Worm (Caenorhabditis elegans) whole organism, L4 larva: ENCODE measurements around the gene srbc-23.

ENCODE experiments used
- F37D6.2 ChIP-seq: sonication (generic microtip); optimal IDR thresholded peaks from 2 replicates; lab custom pipeline; 2016; ENCODE audit warnings: mild to moderate bottlenecking, missing genetic modification characterization, missing compliant biosample characterization
- F44E2.7 ChIP-seq: fragments of 200-800 bp; sonication (Bioruptor generic); IDR thresholded peaks from 2 replicates; pipeline ENCODE4 v2.1.2; 2022; ENCODE audit warnings: missing genetic modification characterization, missing compliant biosample characterization
- F49E8.2 ChIP-seq: sonication (generic microtip); optimal IDR thresholded peaks from 2 replicates; lab custom pipeline; 2016; ENCODE audit warnings: missing compliant biosample characterization, mild to moderate bottlenecking, missing genetic modification characterization, borderline replicate concordance
- R02D3.7 ChIP-seq: fragments of 150-350 bp; sonication (generic microtip); optimal IDR thresholded peaks from 3 replicates; lab custom pipeline; 2014; ENCODE audit warnings: missing biosample characterization, missing genetic modification characterization
- Y105C5A.15 ChIP-seq: fragments of 200-800 bp; sonication (Bioruptor generic); IDR thresholded peaks from 2 replicates; pipeline ENCODE4 v1.3.6; 2022; ENCODE audit warnings: missing genetic modification characterization, missing compliant biosample characterization
- Y48G9A.11 ChIP-seq: fragments of 200-800 bp; sonication (Bioruptor generic); IDR thresholded peaks from 2 replicates; pipeline ENCODE4 v1.3.6; 2022; ENCODE audit warnings: missing genetic modification reagents, missing genetic modification characterization, missing compliant biosample characterization
- aha-1 ChIP-seq: fragments of 150-350 bp; peaks from one replicate; lab custom pipeline; 2014; ENCODE audit warnings: missing biosample characterization, missing genetic modification characterization
- arid-1 ChIP-seq: fragments of 200-800 bp; sonication (Bioruptor generic); conservative IDR thresholded peaks from 2 replicates; pipeline ENCODE4 v1.3.6; 2022; ENCODE audit warnings: missing genetic modification reagents, missing genetic modification characterization, missing compliant biosample characterization
- ceh-44 ChIP-seq: fragments of 200-800 bp; sonication (Bioruptor generic); IDR thresholded peaks from 2 replicates; pipeline ENCODE4 v1.3.6; 2022; ENCODE audit warnings: missing genetic modification reagents, missing genetic modification characterization, missing compliant biosample characterization
- ceh-62 ChIP-seq: sonication (generic microtip); optimal IDR thresholded peaks from 2 replicates; lab custom pipeline; 2017; ENCODE audit warnings: missing biosample characterization, missing genetic modification characterization
- daf-19 ChIP-seq: fragments of 200-800 bp; sonication (Bioruptor generic); conservative IDR thresholded peaks from 2 replicates; pipeline ENCODE4 v1.3.6; 2022; ENCODE audit warnings: missing genetic modification characterization, missing compliant biosample characterization
- dmd-6 ChIP-seq: fragments of 200-800 bp; sonication (Bioruptor generic); IDR thresholded peaks from 2 replicates; pipeline ENCODE4 v1.3.6; 2022; ENCODE audit warnings: missing genetic modification reagents, missing genetic modification characterization, missing compliant biosample characterization
- egl-27 ChIP-seq: sonication (generic microtip); optimal IDR thresholded peaks from 3 replicates; lab custom pipeline; 2017; ENCODE audit warnings: missing biosample characterization, missing genetic modification reagents, missing genetic modification characterization
- fos-1 ChIP-seq: fragments of 150-350 bp; optimal IDR thresholded peaks from 2 replicates; lab custom pipeline; 2014; ENCODE audit warnings: missing biosample characterization, missing genetic modification characterization
- hlh-11 ChIP-seq: fragments of 200-800 bp; sonication (Bioruptor generic); optimal IDR thresholded peaks from 2 replicates; lab custom pipeline; 2018; ENCODE audit warnings: mild to moderate bottlenecking, missing genetic modification characterization, missing compliant biosample characterization
- jun-1 ChIP-seq: fragments of 150-350 bp; optimal IDR thresholded peaks from 2 replicates; lab custom pipeline; 2014; ENCODE audit warnings: missing biosample characterization, missing genetic modification reagents, missing genetic modification characterization
- lin-1 ChIP-seq: fragments of 200-800 bp; sonication (Bioruptor generic); IDR thresholded peaks from 2 replicates; pipeline ENCODE4 v1.3.6; 2022; ENCODE audit warnings: missing genetic modification reagents, missing genetic modification characterization, missing compliant biosample characterization
- lin-29 ChIP-seq: fragments of 200-800 bp; sonication (Bioruptor generic); IDR thresholded peaks from 2 replicates; pipeline ENCODE4 v1.3.6; 2022; ENCODE audit warnings: missing genetic modification reagents, missing genetic modification characterization, missing compliant biosample characterization
- lin-39 ChIP-seq: fragments of 150-350 bp; optimal IDR thresholded peaks from 2 replicates; lab custom pipeline; 2014; ENCODE audit warnings: missing biosample characterization, missing genetic modification reagents, missing genetic modification characterization
- madf-5 ChIP-seq, 2 experiments: fragments of 200-800 bp; sonication (Bioruptor generic); IDR thresholded peaks; 2 replicates each; pipeline ENCODE4 v1.3.6; 2022; ENCODE audit warnings: missing compliant biosample characterization in 2 of 2, missing genetic modification characterization in 2 of 2
- mdl-1 ChIP-seq, 2 experiments: fragments of 150-350 bp in 1 of 2; sonication (generic microtip) in 1 of 2; optimal IDR thresholded peaks; 2 replicates each; lab custom pipeline; 2014 to 2017; ENCODE audit warnings: missing biosample characterization in 2 of 2, missing genetic modification characterization in 2 of 2
- mep-1 ChIP-seq: fragments of 150-350 bp; sonication (generic microtip); optimal IDR thresholded peaks from 3 replicates; lab custom pipeline; 2014; ENCODE audit warnings: missing biosample characterization, missing genetic modification characterization
- mxl-3 ChIP-seq: fragments of 200-800 bp; sonication (Bioruptor generic); optimal IDR thresholded peaks from 2 replicates; lab custom pipeline; 2018; ENCODE audit warnings: mild to moderate bottlenecking, missing genetic modification characterization, missing compliant biosample characterization
- nhr-111 ChIP-seq: fragments of 200-800 bp; sonication (Bioruptor generic); optimal IDR thresholded peaks from 2 replicates; lab custom pipeline; 2018; ENCODE audit warnings: mild to moderate bottlenecking, missing genetic modification characterization, missing compliant biosample characterization
- nhr-28 ChIP-seq: fragments of 150-350 bp; optimal IDR thresholded peaks from 2 replicates; lab custom pipeline; 2014; ENCODE audit warnings: missing biosample characterization, missing genetic modification characterization
- nhr-42 ChIP-seq: fragments of 200-800 bp; sonication (Bioruptor generic); IDR thresholded peaks from 2 replicates; pipeline ENCODE4 v1.3.6; 2022; ENCODE audit warnings: missing genetic modification characterization, missing compliant biosample characterization
- nhr-48 ChIP-seq: sonication (generic microtip); optimal IDR thresholded peaks from 2 replicates; lab custom pipeline; 2016; ENCODE audit warnings: mild to moderate bottlenecking, missing genetic modification characterization, missing compliant biosample characterization
- nhr-6 ChIP-seq: fragments of 150-350 bp; optimal IDR thresholded peaks from 2 replicates; lab custom pipeline; 2014; ENCODE audit warnings: missing biosample characterization, missing genetic modification characterization
- nhr-77 ChIP-seq: fragments of 150-350 bp; optimal IDR thresholded peaks from 2 replicates; lab custom pipeline; 2014; ENCODE audit warnings: missing biosample characterization, missing genetic modification characterization
- pha-4 ChIP-seq, 2 experiments: fragments of 150-350 bp in 1 of 2; fragments of 200-800 bp in 1 of 2; sonication (Bioruptor generic) in 1 of 2; IDR thresholded peaks in 1 of 2; optimal IDR thresholded peaks in 1 of 2; 2 replicates each; pipeline versions ENCODE4 v1.3.6 to Lab custom; 2014 to 2022; ENCODE audit warnings: missing genetic modification characterization in 2 of 2, missing genetic modification reagents in 2 of 2, missing biosample characterization in 1 of 2, missing compliant biosample characterization in 1 of 2
- php-3 ChIP-seq: fragments of 200-800 bp; sonication (Bioruptor generic); IDR thresholded peaks from 2 replicates; pipeline ENCODE4 v1.3.6; 2022; ENCODE audit warnings: missing genetic modification reagents, missing genetic modification characterization, missing compliant biosample characterization
- snpc-1.2 ChIP-seq: fragments of 200-800 bp; sonication (Bioruptor generic); IDR thresholded peaks from 2 replicates; pipeline ENCODE4 v1.3.6; 2022; ENCODE audit warnings: missing genetic modification reagents, missing genetic modification characterization, missing compliant biosample characterization
- spr-1 ChIP-seq: sonication (generic microtip); optimal IDR thresholded peaks from 2 replicates; lab custom pipeline; 2016; ENCODE audit warnings: mild to moderate bottlenecking, missing genetic modification characterization, missing compliant biosample characterization
- tag-97 ChIP-seq: fragments of 200-800 bp; sonication (Bioruptor generic); IDR thresholded peaks from 2 replicates; pipeline ENCODE4 v1.3.6; 2022; ENCODE audit warnings: missing genetic modification characterization, missing compliant biosample characterization
- tra-1 ChIP-seq: fragments of 200-800 bp; sonication (Bioruptor generic); IDR thresholded peaks from 2 replicates; pipeline ENCODE4 v1.3.6; 2022; ENCODE audit warnings: missing genetic modification reagents, missing genetic modification characterization, missing compliant biosample characterization
- unc-39 ChIP-seq: sonication (generic microtip); optimal IDR thresholded peaks from 2 replicates; lab custom pipeline; 2017; ENCODE audit warnings: missing biosample characterization, missing genetic modification characterization
- zag-1 ChIP-seq: fragments of 150-350 bp; optimal IDR thresholded peaks from 2 replicates; lab custom pipeline; 2014; ENCODE audit warnings: missing biosample characterization, missing genetic modification characterization
- zfp-2 ChIP-seq: sonication (generic microtip); optimal IDR thresholded peaks from 2 replicates; lab custom pipeline; 2016; ENCODE audit warnings: mild to moderate bottlenecking, missing genetic modification characterization, missing compliant biosample characterization
- zip-11 ChIP-seq: fragments of 200-800 bp; sonication (Bioruptor generic); IDR thresholded peaks from 2 replicates; pipeline ENCODE4 v1.3.6; 2022; ENCODE audit warnings: missing genetic modification characterization, missing compliant biosample characterization
- zip-2 ChIP-seq: fragments of 150-350 bp; optimal IDR thresholded peaks from 2 replicates; lab custom pipeline; 2014; ENCODE audit warnings: missing biosample characterization, missing genetic modification characterization
- ztf-11 ChIP-seq: fragments of 150-350 bp; optimal IDR thresholded peaks from 2 replicates; lab custom pipeline; 2014; ENCODE audit warnings: missing biosample characterization, missing genetic modification characterization
- ztf-7 ChIP-seq: fragments of 150-350 bp; optimal IDR thresholded peaks from 2 replicates; lab custom pipeline; 2014; ENCODE audit warnings: missing biosample characterization, missing genetic modification characterization

Gene srbc-23

DNA sequence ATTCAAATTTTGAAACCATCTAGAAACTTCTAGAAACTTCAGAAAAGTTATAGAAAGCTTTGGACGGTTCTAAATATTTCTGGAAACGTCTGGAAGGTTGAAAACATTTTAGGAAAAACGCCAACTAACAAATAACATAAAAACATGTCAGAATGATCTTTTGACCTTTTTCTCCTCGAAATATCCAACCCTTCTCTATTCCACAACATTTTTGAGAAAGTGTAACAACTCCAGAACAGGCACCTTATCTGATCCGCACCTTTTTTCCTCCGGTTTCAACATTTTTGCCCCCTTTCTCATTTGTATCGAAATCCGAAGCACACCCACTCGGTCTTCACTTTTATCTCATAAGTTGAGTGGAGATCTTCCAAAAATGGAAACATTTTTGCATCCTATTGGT, 43.0 kb upstream of the srbc-23 start, which contains the start of gene F22F7.3:
TSS of gene F22F7.3 (plus strand) at position 301 of the 400 bp plus-strand sequence.
- TF ChIP-seq hlh-11 (tag; lab: Kevin White, UChicago) (no peak), nhr-28 (no peak), spr-1 (no peak), lin-39 (tag; lab: Kevin White, UChicago) (no peak), egl-27 (no peak), daf-19 (no peak), ceh-62 (tag; lab: Kevin White, UChicago) (no peak), tra-1 (GFP tag; lab: Robert Waterston, UW) (no peak), Y105C5A.15 (GFP tag; lab: Robert Waterston, UW) (no peak), unc-39 (no peak), snpc-1.2 (GFP tag; lab: Robert Waterston, UW) (no peak), php-3 (GFP tag; lab: Robert Waterston, UW) (no peak), ztf-7 (tag; lab: Kevin White, UChicago) (no peak), F49E8.2 (no peak), pha-4 (GFP tag; IDR thresholded peaks at IDR 0.05; lab: Robert Waterston, UW) (no peak), pha-4 (tag; optimal IDR thresholded peaks at IDR 0.05; lab: Kevin White, UChicago) (no peak)

DNA sequence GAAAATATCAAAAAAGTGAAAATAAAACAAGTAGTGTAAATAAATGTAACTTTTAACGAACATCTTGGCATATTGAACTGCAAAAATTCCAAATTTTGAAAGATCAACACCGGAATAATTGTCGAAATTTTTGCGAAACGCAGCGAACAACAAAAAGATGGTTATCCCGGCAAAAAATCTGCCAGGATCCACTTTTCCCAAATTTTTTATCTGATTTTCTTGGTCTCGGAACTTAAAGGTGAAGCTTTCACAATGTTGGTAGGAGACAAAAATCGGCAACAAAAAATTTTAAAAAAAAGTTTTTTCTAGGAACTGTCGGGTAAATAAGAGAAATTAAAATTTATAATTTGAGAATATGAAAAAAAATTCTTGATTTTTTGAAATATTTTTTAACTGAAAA, 34.8 kb upstream of the srbc-23 start, which contains the start of gene bgnt-1.2:
TSS of gene bgnt-1.2 (minus strand) at position 101 of the 400 bp plus-strand sequence.
- TF ChIP-seq R02D3.7 (no peak), unc-39 (no peak), lin-39 (tag; lab: Kevin White, UChicago) (no peak), lin-1 (GFP tag; lab: Robert Waterston, UW) (no peak), mxl-3 (GFP tag; lab: Kevin White, UChicago) (no peak), ztf-7 (tag; lab: Kevin White, UChicago) (no peak), madf-5 (GFP tag; IDR thresholded peaks at IDR 0.05; lab: Robert Waterston, UW) (no peak), arid-1 (GFP tag; lab: Robert Waterston, UW) (no peak), zag-1 (no peak), F44E2.7 (GFP tag; lab: Robert Waterston, UW) (no peak), nhr-111 (GFP tag; lab: Kevin White, UChicago) (no peak), ztf-11 (no peak), Y48G9A.11 (no peak), zfp-2 (tag; lab: Kevin White, UChicago) (no peak), F37D6.2 (no peak), mep-1 (no peak), nhr-77 (no peak), fos-1 (tag; lab: Kevin White, UChicago) (no peak)

- TF ChIP-seq zag-1 (no peak), php-3 (GFP tag; lab: Robert Waterston, UW) (no peak), jun-1 (tag; lab: Kevin White, UChicago) (no peak), F37D6.2 (no peak), aha-1 (tag; lab: Kevin White, UChicago) (no peak), mep-1 (no peak), mdl-1 (tag; optimal IDR thresholded peaks at IDR 0.05; lab: Kevin White, UChicago) (no peak), ceh-62 (tag; lab: Kevin White, UChicago) (no peak), R02D3.7 (no peak), mxl-3 (GFP tag; lab: Kevin White, UChicago) (no peak), zip-11 (GFP tag; lab: Robert Waterston, UW) (no peak), lin-29 (GFP tag; lab: Robert Waterston, UW) (no peak), dmd-6 (GFP tag; lab: Robert Waterston, UW) (no peak), tag-97 (GFP tag; lab: Robert Waterston, UW) (no peak), nhr-6 (tag; lab: Kevin White, UChicago) (no peak), unc-39 (no peak), nhr-42 (GFP tag; lab: Robert Waterston, UW) (no peak), nhr-48 (tag; lab: Kevin White, UChicago) (no peak), ceh-44 (no peak), zip-2 (tag; lab: Kevin White, UChicago) (no peak)
- TF ChIP-seq, all 104 proteins: peak for 0
Observed at ce11 chrV:2119529-2119928, 33.8 kb upstream of the srbc-23 start, which contains the start of gene F22F7.11. TSS of gene F22F7.11 (plus strand) at chrV:2119829.
